Fruit fly (Drosophila melanogaster): ENCODE data around the gene kmr.

Gene kmr

DNA sequence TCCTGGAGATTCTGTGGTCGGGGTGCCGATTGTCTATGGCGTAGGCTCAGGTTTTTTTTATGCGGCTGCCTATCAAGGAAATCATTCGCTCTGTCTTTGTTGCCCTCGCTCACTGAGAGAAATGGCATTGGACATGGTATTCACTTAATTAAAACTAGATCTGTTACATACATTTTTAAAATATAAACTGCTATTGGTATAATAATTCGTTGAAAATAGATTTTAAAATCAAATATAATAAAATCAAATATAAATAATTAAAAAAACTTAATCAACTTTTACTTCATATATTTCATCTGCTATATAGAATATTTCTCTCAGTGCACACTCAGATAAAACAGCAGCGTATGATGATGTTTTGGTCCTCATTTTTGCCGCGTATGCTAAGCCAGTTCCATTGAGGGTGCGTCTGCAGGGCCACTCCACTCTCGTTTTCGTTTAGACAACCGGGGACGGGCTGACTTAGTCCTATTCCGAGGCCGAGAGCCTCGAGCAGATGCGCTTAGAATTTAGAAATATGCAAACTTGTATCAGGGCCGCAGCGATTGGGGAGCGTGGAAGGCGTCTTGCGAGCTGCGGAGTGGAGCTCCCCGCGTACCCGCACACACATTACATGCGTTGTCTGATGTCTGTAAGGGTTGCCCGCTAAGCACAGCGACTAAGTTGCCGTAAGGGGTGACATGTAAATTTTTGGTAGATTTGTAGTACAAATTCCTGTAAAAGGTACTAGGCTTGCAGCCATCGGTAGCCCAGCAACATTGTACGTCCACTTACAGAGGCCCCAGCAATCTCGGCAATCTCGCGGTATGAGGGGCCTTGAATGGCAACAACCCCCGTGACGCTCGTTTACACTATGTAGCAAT, 84.8 kb downstream of the kmr start (continued):
- TF ChIP-seq CG16815 (GFP tag; optimal IDR thresholded peaks at IDR 0.05) (peak; percentile 24), H15 (GFP tag; IDR thresholded peaks at IDR 0.05) (no peak), D19A (tag; optimal IDR thresholded peaks at IDR 0.05) (peak; percentile 44), CG10274 (GFP tag; optimal IDR thresholded peaks at IDR 0.05) (no peak), bsh (GFP tag; optimal IDR thresholded peaks at IDR 0.05) (peak in 1 of 2 experiments; percentile 39), toy (GFP tag; IDR thresholded peaks at IDR 0.05) (no peak), CG6813 (GFP tag; optimal IDR thresholded peaks at IDR 0.05) (peak; percentile 55), Sox102F (GFP tag; optimal IDR thresholded peaks at IDR 0.05) (peak; percentile 31), Asciz (GFP tag; optimal IDR thresholded peaks at IDR 0.05) (no peak), tin (GFP tag; optimal IDR thresholded peaks at IDR 0.05) (peak; percentile 27), Xrp1 (GFP tag; IDR thresholded peaks at IDR 0.05) (peak; percentile 68; the same call in 1 of the 2 replicates), CG12391 (tag; optimal IDR thresholded peaks at IDR 0.05) (peak; percentile 65), CG7556 (GFP tag; optimal IDR thresholded peaks at IDR 0.05) (peak; percentile 64), CG13775 (GFP tag; optimal IDR thresholded peaks at IDR 0.05) (peak; percentile 60), CG12659 (GFP tag; optimal IDR thresholded peaks at IDR 0.05) (peak; percentile 27), CG1602 (GFP tag; optimal IDR thresholded peaks at IDR 0.05) (peak; percentile 9), fd102C (GFP tag; optimal IDR thresholded peaks at IDR 0.05) (peak; percentile 2), CG7839 (tag; optimal IDR thresholded peaks at IDR 0.05) (peak; percentile 63), CG18262 (tag; optimal IDR thresholded peaks at IDR 0.05) (peak; percentile 72), Sox100B (GFP tag; optimal IDR thresholded peaks at IDR 0.05) (peak; percentile 43), CG4424 (GFP tag; optimal IDR thresholded peaks at IDR 0.05) (peak; percentile 56), crol (GFP tag; IDR thresholded peaks at IDR 0.05) (peak; percentile 76), Nf-YB (GFP tag; optimal IDR thresholded peaks at IDR 0.05) (peak; percentile 16), cad (GFP tag; optimal IDR thresholded peaks at IDR 0.05) (no peak), dmrt11E (tag; optimal IDR thresholded peaks at IDR 0.05) (peak; percentile 76), abd-A (tag; optimal IDR thresholded peaks at IDR 0.05) (peak; percentile 96), lola (GFP tag; optimal IDR thresholded peaks at IDR 0.05) (peak in 1 of 3 experiments; percentile 63), rib (GFP tag; IDR thresholded peaks at IDR 0.05) (no peak), HLH3B (GFP tag; IDR thresholded peaks at IDR 0.05) (0 out of 2 replicates have a peak, but pooled peaks have one; percentile 24), CG17385 (GFP tag; optimal IDR thresholded peaks at IDR 0.05) (peak; percentile 25), lab (GFP tag; optimal IDR thresholded peaks at IDR 0.05) (peak; percentile 52), CG11695 (GFP tag; IDR thresholded peaks at IDR 0.05) (no peak), dpn (GFP tag; optimal IDR thresholded peaks at IDR 0.05) (peak in 1 of 2 experiments; percentile 3), unc-4 (GFP tag; IDR thresholded peaks at IDR 0.05; ENCODE audit: partially characterized antibody) (0 out of 2 replicates have a peak, but pooled peaks have one; percentile 17), ac (GFP tag; optimal IDR thresholded peaks at IDR 0.05) (peak; percentile 18), CG11093 (GFP tag; IDR thresholded peaks at IDR 0.05) (peak; percentile 22; the same call in 1 of the 3 replicates), Ptx1 (GFP tag; IDR thresholded peaks at IDR 0.05) (0 out of 2 replicates have a peak, but pooled peaks have one; percentile 18), odd (GFP tag; optimal IDR thresholded peaks at IDR 0.05) (peak; percentile 1), CG8388 (GFP tag; optimal IDR thresholded peaks at IDR 0.05) (peak; percentile 40), prd (optimal IDR thresholded peaks at IDR 0.05) (no peak), prd (GFP tag; IDR thresholded peaks at IDR 0.05) (peak; percentile 56; the same call in 2 of the 3 replicates), CG8359 (GFP tag; optimal IDR thresholded peaks at IDR 0.05; ENCODE audit: borderline replicate concordance) (peak; percentile 9), Vsx1 (GFP tag; optimal IDR thresholded peaks at IDR 0.05) (peak; percentile 13), pnt (GFP tag; optimal IDR thresholded peaks at IDR 0.05) (no peak), az2 (GFP tag; optimal IDR thresholded peaks at IDR 0.05) (peak; percentile 49), sens (GFP tag) (peak; percentile 54), CG10267 (tag; optimal IDR thresholded peaks at IDR 0.05) (peak; percentile 72)
